Worm (Caenorhabditis elegans) whole organism, early embryonic: ENCODE measurements around the gene F16G10.9.

Source experiments
- B0310.2 ChIP-seq: sonication (generic microtip); optimal IDR thresholded peaks from 2 replicates; lab custom pipeline; 2016; ENCODE audit warnings: mild to moderate bottlenecking, missing genetic modification characterization, missing compliant biosample characterization
- F13C5.2 ChIP-seq: sonication (generic microtip); optimal IDR thresholded peaks from 2 replicates; lab custom pipeline; 2017; ENCODE audit warnings: mild to moderate bottlenecking, missing genetic modification characterization, inconsistent platforms, missing compliant biosample characterization
- aly-1 ChIP-seq: sonication (generic microtip); optimal IDR thresholded peaks from 2 replicates; lab custom pipeline; 2016; ENCODE audit warnings: missing genetic modification characterization, missing compliant biosample characterization
- ama-1 ChIP-seq: fragments of 150-350 bp; optimal IDR thresholded peaks from 2 replicates; lab custom pipeline; 2014
- ceh-13 ChIP-seq: fragments of 200-800 bp; sonication (Bioruptor generic); optimal IDR thresholded peaks from 2 replicates; lab custom pipeline; 2018; ENCODE audit warnings: mild to moderate bottlenecking, missing genetic modification characterization, missing compliant biosample characterization
- ceh-36 ChIP-seq: sonication (generic microtip); optimal IDR thresholded peaks from 2 replicates; lab custom pipeline; 2016; ENCODE audit warnings: missing genetic modification characterization, inconsistent platforms, missing compliant biosample characterization
- ets-7 ChIP-seq: sonication (generic microtip); optimal IDR thresholded peaks from 2 replicates; lab custom pipeline; 2016; ENCODE audit warnings: missing genotype, missing genetic modification characterization, missing compliant biosample characterization
- flt-1 ChIP-seq: fragments of 200-800 bp; sonication (Bioruptor generic); IDR thresholded peaks from 2 replicates; pipeline ENCODE4 v1.3.6; 2022; ENCODE audit warnings: missing genetic modification characterization, missing compliant biosample characterization
- hmbx-1 ChIP-seq: sonication (generic microtip); optimal IDR thresholded peaks from 2 replicates; lab custom pipeline; 2016; ENCODE audit warnings: mild to moderate bottlenecking, missing genetic modification characterization, missing compliant biosample characterization
- hmg-4 ChIP-seq: fragments of 200-800 bp; sonication (Bioruptor generic); optimal IDR thresholded peaks from 2 replicates; lab custom pipeline; 2018; ENCODE audit warnings: mild to moderate bottlenecking, missing genetic modification characterization, missing compliant biosample characterization
- hnd-1 ChIP-seq: sonication (generic microtip); optimal IDR thresholded peaks from 2 replicates; lab custom pipeline; 2016; ENCODE audit warnings: missing genetic modification characterization, missing compliant biosample characterization
- pes-1 ChIP-seq: fragments of 200-800 bp; sonication (Bioruptor generic); IDR thresholded peaks from 2 replicates; pipeline ENCODE4 v1.3.6; 2022; ENCODE audit warnings: missing genetic modification reagents, missing genetic modification characterization, missing compliant biosample characterization
- scrt-1 ChIP-seq: fragments of 200-800 bp; sonication (Bioruptor generic); IDR thresholded peaks from 2 replicates; pipeline ENCODE4 v1.3.6; 2022; ENCODE audit warnings: missing genetic modification characterization, missing compliant biosample characterization
- sea-1 ChIP-seq: fragments of 200-800 bp; sonication (Bioruptor generic); conservative IDR thresholded peaks from 2 replicates; pipeline ENCODE4 v1.3.6; 2022; ENCODE audit warnings: missing genetic modification characterization, missing compliant biosample characterization
- tbx-11 ChIP-seq: fragments of 200-800 bp; sonication (Bioruptor generic); IDR thresholded peaks from 2 replicates; pipeline ENCODE4 v1.3.6; 2022; ENCODE audit warnings: missing genetic modification characterization, missing compliant biosample characterization
- tbx-37 ChIP-seq: fragments of 200-800 bp; sonication (Bioruptor generic); conservative IDR thresholded peaks from 2 replicates; pipeline ENCODE4 v1.3.6; 2022; ENCODE audit warnings: missing genetic modification reagents, missing genetic modification characterization, missing compliant biosample characterization
- tra-4 ChIP-seq: sonication (generic microtip); optimal IDR thresholded peaks from 2 replicates; lab custom pipeline; 2017; ENCODE audit warnings: missing genetic modification characterization, missing compliant biosample characterization

The F16G10.9 gene

DNA sequence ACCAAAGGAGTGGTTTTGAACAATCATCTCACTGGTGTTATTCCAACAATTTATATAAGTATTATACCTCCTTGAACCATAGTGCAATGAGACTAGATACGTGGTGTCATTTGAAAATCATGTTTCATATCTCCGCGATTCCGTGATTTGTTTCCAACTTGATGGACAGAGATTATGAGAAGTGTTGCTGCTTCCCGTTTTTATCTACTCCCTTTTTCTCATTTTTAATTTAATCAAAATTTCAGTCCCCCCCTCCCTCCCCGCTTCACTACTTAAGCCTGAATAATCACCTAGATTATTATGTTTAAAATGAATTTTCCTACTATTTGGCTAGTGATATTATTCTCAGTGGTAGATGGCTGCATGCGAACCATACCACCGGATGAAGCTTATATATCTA, 13.3 kb downstream of the F16G10.9 start, which contains the start of gene F16G10.3:
TSS of gene F16G10.3 (plus strand) at position 301 of the 400 bp plus-strand sequence.
- TF ChIP-seq pes-1 (no peak), scrt-1 (no peak), sea-1 (GFP tag; lab: Robert Waterston, UW) (no peak), tra-4 (tag; lab: Kevin White, UChicago) (no peak)

DNA sequence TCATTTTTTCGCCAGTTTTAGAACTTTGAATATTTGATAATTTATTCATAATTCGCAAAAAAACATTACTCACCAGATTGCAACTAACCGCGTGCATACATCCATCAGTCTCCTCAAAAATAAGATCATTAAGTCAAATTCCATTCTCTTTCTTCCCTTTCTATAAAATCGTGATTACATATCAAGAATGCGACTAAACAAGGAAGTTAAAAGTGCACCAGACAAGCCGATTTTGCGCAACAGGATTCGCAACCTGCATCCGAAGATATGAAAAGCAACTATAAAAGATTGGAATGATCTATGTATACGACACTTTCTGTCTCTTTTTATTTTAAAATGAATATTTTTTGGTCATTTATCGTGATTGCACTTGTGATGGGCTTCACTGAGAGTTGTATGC, 16.4 kb downstream of the F16G10.9 start, which contains the start of gene hpo-25:
TSS of gene hpo-25 (plus strand) at position 301 of the 400 bp plus-strand sequence.
- no peak for TF ChIP-seq F13C5.2 (tag; lab: Kevin White, UChicago)
- TF ChIP-seq pes-1, result no peak
- TF ChIP-seq hnd-1, result no peak
- TF ChIP-seq hmbx-1 (tag; lab: Kevin White, UChicago), result no peak
- no peak for TF ChIP-seq tbx-37 (GFP tag; lab: Robert Waterston, UW)
- no peak for TF ChIP-seq sea-1 (GFP tag; lab: Robert Waterston, UW)
- no peak for TF ChIP-seq aly-1 (tag; lab: Kevin White, UChicago)
- no peak for TF ChIP-seq flt-1 (GFP tag; lab: Robert Waterston, UW)
- TF ChIP-seq scrt-1, result no peak
- no peak for TF ChIP-seq B0310.2

DNA sequence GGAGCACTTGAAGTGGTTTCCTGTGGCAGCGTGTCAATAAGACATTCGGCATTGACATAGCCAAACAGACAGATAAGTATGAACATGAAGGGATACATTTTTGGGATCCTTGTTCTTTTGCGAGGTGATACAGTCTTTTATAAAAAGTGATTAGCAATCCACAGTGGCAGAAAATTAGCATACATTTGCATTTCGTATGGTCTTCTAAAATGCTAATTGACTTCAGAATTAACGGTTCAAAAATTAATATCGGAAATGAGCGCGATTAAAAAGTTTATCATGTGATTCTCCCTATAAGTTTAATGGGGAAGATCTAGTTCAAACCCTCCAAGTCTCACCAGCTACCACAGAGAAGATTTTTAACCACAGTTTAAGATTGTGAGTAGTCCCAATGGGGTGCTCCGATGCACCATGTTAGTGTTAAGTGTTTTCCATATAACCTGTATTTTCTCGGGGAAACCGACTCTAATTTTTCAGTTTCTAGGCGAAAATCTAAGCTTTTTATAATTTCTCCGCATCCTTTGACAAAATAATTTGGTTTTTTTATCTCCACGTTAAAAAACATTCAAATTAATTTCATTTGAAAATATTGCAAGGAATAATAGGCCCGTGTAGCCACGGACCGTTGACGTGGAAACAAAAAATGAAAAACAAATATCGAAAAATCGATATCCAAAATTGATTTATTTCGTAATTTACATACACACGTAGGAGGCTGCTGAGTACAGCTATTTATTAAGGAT, 18.6 kb downstream of the F16G10.9 start, which contains the start of the genes F43C11.12 and F16G10.5:
TSS of gene F43C11.12 (minus strand) at position 101 of the 743 bp plus-strand sequence.
TSS of gene F16G10.5 (plus strand) at position 693 of the 743 bp plus-strand sequence.
- no peak for TF ChIP-seq hmg-4 (GFP tag; lab: Kevin White, UChicago)
- no peak for TF ChIP-seq ets-7 (tag; lab: Kevin White, UChicago)
- no peak for TF ChIP-seq tbx-37 (GFP tag; lab: Robert Waterston, UW)
- no peak for TF ChIP-seq pes-1
- TF ChIP-seq tra-4 (tag; lab: Kevin White, UChicago), result no peak
- no peak for TF ChIP-seq sea-1 (GFP tag; lab: Robert Waterston, UW)
- no peak for TF ChIP-seq scrt-1
- TF ChIP-seq aly-1 (tag; lab: Kevin White, UChicago), result no peak
- TF ChIP-seq tbx-11, result no peak
- TF ChIP-seq B0310.2, result no peak
- TF ChIP-seq ceh-13 (GFP tag; lab: Kevin White, UChicago), result no peak
- no peak for TF ChIP-seq ceh-36 (tag; lab: Kevin White, UChicago)
- no peak for TF ChIP-seq hmbx-1 (tag; lab: Kevin White, UChicago)
- no peak for TF ChIP-seq flt-1 (GFP tag; lab: Robert Waterston, UW)
- no peak for TF ChIP-seq hnd-1

DNA sequence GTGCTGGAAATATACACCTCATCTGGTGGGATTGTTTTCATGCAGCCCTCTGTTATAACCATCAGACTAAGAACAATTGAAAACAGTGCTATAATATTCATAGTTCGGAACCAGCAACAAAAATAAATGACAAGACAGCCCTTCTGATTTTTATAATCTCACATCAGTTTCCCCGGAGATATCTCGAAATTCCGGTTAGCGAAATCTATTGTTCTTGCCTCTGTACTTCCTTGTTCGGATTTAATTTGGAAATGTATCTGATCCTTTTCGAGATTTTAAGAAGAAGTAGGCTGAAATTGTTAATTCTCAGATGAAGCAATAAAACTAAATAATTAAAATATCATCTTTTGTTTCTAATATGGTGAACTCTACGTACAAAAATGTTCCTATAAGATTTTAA, 21.7 kb downstream of the F16G10.9 start, which contains the start of gene F43C11.11:
TSS of gene F43C11.11 (minus strand) at position 101 of the 400 bp plus-strand sequence.
- TF ChIP-seq ceh-36 (tag; lab: Kevin White, UChicago), result no peak
- no peak for TF ChIP-seq tbx-37 (GFP tag; lab: Robert Waterston, UW)
- no peak for TF ChIP-seq flt-1 (GFP tag; lab: Robert Waterston, UW)
- TF ChIP-seq F13C5.2 (tag; lab: Kevin White, UChicago), result no peak
- no peak for TF ChIP-seq ceh-13 (GFP tag; lab: Kevin White, UChicago)
- no peak for TF ChIP-seq sea-1 (GFP tag; lab: Robert Waterston, UW)
- TF ChIP-seq hmbx-1 (tag; lab: Kevin White, UChicago), result no peak
- no peak for TF ChIP-seq tbx-11
- TF ChIP-seq hnd-1, result no peak

DNA sequence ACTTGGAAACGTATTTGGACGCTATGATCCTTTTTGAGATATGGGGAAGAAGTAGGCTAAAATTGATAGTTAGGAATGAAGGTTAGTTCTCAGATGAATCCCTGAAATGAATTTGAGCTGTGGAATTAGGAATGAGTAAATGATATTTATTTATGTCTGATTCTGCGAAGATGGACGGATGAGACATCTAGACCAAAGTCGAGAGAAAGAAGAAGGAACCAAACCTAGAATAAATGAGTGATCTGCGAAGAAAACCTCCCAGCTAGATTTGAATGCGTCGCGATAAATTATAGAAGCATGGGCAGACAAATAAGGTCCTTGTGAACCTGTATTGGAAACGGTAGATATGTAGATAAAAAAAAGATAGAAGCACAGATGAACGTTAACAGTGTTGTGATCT, 25.4 kb downstream of the F16G10.9 start, which contains the start of gene F43C11.16:
TSS of gene F43C11.16 (minus strand) at position 101 of the 400 bp plus-strand sequence.
- TF ChIP-seq F13C5.2 (tag; lab: Kevin White, UChicago), result no peak
- TF ChIP-seq sea-1 (GFP tag; lab: Robert Waterston, UW), result no peak
- no peak for TF ChIP-seq ceh-36 (tag; lab: Kevin White, UChicago)
- TF ChIP-seq ceh-13 (GFP tag; lab: Kevin White, UChicago), result no peak
- no peak for TF ChIP-seq ama-1 (lab: Kevin White, UChicago)
- no peak for TF ChIP-seq hmg-4 (GFP tag; lab: Kevin White, UChicago)
- no peak for TF ChIP-seq tbx-37 (GFP tag; lab: Robert Waterston, UW)
- no peak for TF ChIP-seq pes-1
- TF ChIP-seq hnd-1, result no peak
- no peak for TF ChIP-seq tbx-11
- no peak for TF ChIP-seq flt-1 (GFP tag; lab: Robert Waterston, UW)
- TF ChIP-seq scrt-1, result no peak

DNA sequence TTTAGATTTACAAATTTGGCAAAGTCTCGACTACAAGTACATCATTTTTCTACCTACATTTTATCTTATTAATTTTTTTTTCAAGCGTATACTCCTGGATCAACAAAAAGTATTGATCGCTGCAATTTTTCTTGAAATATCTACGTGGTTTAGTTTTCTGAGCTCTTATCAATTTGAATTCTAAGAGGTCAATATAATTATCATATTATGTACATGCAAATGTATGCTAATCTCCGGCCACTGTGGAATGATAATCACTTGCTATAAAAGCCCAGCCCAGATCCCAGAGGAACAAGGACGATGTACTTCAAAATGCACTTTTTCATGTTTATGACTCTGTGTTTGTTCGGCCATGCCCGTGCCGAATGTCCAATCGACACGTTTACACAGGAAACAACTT, 28.6 kb downstream of the F16G10.9 start, which contains the start of gene F43C11.1:
TSS of gene F43C11.1 (plus strand) at position 301 of the 400 bp plus-strand sequence.
- no peak for TF ChIP-seq aly-1 (tag; lab: Kevin White, UChicago)
- TF ChIP-seq hnd-1, result no peak
- TF ChIP-seq B0310.2, result no peak
- TF ChIP-seq ets-7 (tag; lab: Kevin White, UChicago), result no peak
- TF ChIP-seq scrt-1, result no peak
- TF ChIP-seq pes-1, result no peak
- TF ChIP-seq tbx-37 (GFP tag; lab: Robert Waterston, UW), result no peak
- TF ChIP-seq ceh-13 (GFP tag; lab: Kevin White, UChicago), result no peak
- TF ChIP-seq ama-1 (lab: Kevin White, UChicago), result no peak
- TF ChIP-seq sea-1 (GFP tag; lab: Robert Waterston, UW), result no peak
- no peak for TF ChIP-seq tbx-11
- no peak for TF ChIP-seq flt-1 (GFP tag; lab: Robert Waterston, UW)
- TF ChIP-seq hmg-4 (GFP tag; lab: Kevin White, UChicago), result no peak
- TF ChIP-seq hmbx-1 (tag; lab: Kevin White, UChicago), result no peak

DNA sequence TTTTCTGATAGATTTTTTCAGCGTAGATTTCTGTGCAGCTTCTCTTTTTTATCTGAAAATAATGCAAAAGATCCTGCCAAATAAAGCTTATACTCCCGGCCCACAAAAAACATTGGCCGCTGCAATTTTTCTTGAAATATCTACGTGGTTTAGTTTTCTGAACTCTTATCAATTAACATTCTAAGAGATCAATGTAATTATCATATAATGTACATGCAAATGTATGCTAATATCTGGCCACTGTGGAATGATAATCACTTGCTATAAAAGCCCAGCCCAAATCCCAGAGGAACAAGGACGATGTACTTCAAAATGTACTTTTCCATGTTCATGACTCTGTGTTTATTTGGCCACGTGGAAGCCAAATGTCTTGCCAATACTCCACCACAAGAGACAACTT, 30.9 kb downstream of the F16G10.9 start, which contains the start of gene F43C11.2:
TSS of gene F43C11.2 (plus strand) at position 301 of the 400 bp plus-strand sequence.
- TF ChIP-seq ceh-13 (GFP tag; lab: Kevin White, UChicago), result no peak
